Worm (Caenorhabditis elegans): Measurements from ENCODE around the gene srb-1.

DNA sequence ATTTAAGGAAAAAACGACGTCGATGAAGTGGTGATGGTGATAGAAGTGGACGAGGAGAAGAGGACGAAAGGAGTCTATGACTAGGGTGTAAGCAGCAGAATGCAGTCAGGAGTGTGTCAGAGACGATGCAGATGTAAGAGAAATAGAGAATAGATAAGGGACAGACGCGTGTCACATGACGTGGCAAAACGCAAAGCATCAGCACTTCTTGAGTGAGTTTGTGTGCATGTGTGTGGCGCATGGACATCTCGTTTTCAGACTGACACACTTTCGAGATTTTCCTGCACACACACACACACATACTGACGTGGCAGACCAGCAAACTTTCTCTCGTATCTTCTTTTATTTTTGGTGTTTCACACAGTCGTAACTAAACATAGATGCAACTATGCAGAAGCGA lies 11.6 kb upstream of the srb-1 start:
- TF ChIP-seq aly-1 (tag; optimal IDR thresholded peaks at IDR 0.05) (no peak), flt-1 (GFP tag; IDR thresholded peaks at IDR 0.05) (no peak), hnd-1 (tag; optimal IDR thresholded peaks at IDR 0.05) (no peak), scrt-1 (GFP tag; IDR thresholded peaks at IDR 0.05) (no peak), ets-7 (tag; optimal IDR thresholded peaks at IDR 0.05) (no peak)

Measured in whole organism, early embryonic.